Fruit fly (Drosophila melanogaster) ovary, adult (tissue): ENCODE measurements around the gene CG32299.

Experiments used
- CG17801 ChIP-seq: fragments of 200-800 bp; optimal IDR thresholded peaks from 2 replicates; lab custom pipeline; 2019; ENCODE audit warnings: missing biosample characterization, mild to moderate bottlenecking, missing genetic modification characterization, moderate library complexity; ENCODE audit not compliant: partially characterized antibody

The CG32299 gene

DNA sequence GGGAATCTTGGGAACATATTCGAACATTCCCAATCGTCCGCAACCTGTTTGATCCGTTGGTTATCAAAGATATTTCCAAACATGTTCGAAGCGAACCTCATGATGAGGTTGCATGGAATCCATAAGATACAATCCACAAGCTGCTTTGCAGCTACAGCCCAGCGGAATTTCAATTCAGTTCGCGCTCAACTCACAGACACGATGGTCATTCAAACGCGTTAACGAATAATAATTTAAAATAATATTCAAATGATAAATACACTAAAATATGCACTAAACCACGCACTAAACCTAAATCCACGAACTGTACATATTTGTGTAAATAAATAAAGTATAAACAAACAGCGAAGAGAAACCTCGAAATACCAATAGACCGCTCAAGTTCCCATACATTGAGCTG is 3.0 kb downstream of the CG32299 start:
- TF ChIP-seq CG17801 (GFP tag; lab: Kevin White, UChicago), result peak; percentile 36

DNA sequence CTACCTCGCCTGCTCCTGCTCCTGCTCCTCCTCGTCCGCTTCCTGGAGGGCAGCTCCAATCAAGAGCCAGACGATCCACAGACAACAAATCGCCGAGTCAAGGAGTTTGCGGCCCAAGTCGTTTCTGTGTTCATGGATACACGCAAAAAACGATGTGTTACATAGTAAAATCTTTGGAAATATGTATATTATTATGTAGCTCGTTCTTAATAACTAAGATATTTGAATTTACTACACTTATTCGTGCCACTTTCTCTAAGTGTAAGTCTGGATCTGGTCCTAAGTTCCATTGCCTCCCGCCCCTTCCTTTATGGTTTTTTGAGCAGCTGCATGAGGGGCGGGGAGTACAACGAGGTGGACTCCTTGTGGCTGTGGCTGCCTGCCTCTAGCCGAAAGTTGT is 4.4 kb downstream of the CG32299 start:
- no peak for TF ChIP-seq CG17801 (GFP tag; lab: Kevin White, UChicago)

DNA sequence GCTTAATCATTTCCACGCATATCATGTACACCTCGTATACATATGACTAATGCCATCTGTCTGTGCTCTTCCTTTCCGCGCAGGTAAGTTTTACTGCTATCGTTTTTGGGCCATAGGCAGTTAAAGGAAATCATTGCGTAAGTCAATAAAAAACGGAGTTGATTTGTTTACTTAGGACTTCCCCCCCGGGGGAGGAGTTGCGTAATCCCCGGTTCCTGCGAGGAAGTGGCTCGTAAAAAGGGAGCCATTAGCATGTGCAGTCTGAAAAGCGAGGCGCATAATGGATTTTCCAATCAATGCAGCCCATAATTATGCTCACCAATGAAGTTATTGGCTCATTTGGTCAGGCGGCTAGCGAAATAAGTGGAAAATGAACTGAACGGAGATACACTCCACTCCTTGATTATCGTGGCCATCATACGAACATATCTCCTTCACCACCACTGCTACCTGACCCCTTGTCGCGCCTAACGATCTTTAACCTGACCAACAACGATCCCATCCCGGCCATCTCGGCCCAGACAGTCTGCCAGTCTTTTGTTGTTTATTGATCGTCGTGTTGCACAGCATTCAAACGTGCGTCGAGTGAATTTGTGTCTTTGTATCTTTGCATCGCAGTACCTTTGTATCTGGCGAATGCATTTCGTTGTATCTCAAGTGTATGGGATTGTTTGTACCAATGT is 5.3 kb downstream of the CG32299 start:
- TF ChIP-seq CG17801 (GFP tag; lab: Kevin White, UChicago), result no peak

DNA sequence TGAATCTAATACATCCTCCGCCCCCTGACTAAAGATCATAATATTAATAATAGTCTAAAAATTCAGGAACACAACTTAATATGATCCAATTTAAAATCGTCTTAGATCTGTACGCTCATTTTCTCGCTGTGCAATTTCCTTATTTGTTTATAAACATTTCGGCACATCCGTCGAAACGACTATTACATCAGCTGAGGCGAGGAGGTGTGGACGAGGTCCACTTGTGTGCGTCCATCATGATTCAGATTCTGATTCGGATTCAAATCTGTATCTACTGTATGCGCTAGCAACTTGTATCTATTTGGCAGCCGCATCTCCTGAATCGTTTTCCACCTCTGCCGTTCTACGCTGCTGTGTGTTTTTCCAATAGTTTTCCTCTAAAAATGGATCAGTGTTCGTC is 11.3 kb downstream of the CG32299 start:
- TF ChIP-seq CG17801 (GFP tag; lab: Kevin White, UChicago), result no peak

DNA sequence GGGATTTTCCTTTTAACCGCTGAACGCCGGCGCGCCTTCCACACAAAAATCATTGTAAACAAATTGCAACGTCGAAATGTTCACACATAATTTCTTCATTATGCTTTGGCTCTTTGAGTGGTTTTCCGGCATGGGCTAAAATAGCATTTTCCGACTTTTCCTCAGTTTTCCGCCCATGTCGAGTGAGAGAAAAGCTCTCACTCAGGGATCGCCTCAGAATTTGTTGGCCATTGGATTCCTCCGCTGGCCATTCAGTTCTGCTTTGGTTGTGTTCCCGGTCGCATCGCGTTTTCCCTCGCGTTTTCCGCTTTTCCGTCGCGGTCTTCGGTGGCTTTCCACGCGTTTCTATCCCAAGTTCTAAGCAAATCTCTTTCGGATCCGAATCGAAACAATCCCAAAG is 12.2 kb downstream of the CG32299 start:
- TF ChIP-seq CG17801 (GFP tag; lab: Kevin White, UChicago), result no peak

DNA sequence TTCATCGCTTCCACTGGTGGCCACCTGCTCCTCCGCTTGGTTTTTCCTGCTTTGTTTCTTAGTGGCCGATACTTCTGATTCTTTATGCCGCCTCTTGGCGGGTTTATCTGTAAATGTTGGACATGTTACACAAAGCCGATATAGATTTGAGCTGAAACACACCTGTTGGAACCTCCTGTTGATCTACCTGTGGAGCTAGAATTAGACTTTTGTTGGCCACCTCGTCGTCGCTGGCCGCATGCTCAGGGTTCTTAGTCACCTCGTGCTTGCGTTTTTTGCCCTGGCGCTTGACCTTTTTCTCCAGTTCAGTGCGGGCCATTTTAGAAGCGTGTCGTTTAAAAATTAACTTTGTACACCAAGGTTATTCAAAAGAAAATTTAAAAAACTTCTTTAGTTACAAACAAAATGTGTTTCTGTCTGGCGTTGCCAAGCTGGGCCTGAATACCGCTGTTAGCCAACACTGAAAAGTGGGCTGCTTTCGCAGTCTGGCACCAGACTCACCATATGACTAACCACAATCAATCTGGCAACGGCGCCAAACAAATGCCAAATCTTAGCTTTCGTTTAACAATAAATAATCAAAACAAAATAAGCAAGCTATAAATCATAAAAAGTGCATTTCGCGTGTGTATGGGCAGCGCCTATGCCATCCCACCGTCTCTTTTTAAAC is 13.5 kb downstream of the CG32299 start, which contains the start of the genes CG15877 and Svil:
Gene CG15877, minus strand, starts transcription at position 443 of the 670 bp plus-strand sequence.
Gene Svil, plus strand, starts transcription at position 542 of the 670 bp plus-strand sequence.
- TF ChIP-seq CG17801 (GFP tag; lab: Kevin White, UChicago), result no peak

DNA sequence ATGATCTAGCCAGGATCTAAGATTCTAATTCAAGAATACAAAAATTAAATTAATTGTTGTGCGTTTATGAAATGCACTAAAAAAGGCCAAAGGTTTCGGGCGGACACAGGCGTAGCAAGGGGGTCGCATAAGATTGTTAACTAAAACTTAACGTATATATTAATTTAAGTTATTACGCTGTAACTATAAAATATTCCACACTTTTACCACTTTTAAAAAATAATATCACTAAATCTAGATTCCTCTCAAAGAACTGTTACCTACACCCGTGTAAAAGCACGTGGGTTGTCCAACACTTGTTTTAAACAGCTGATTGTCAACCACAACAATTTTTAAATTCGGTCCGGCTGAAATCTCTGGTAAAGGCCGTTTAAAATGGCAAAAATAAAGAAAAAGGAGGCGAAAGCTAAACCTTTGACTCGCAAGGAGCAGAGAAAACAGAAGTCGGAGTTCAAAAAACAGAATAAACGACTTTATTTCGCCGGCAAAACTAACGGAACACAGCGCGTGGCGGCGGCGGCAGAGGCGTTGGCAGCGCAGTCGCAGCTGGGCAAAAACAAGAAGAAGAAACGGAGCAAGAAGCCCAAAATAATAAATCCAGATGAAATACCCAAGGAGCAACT is 17.3 kb downstream of the CG32299 start, which contains the start of the genes mRpL23 and CG9004:
Gene mRpL23, minus strand, starts transcription at position 284 of the 623 bp plus-strand sequence.
Gene CG9004, plus strand, starts transcription at position 308 of the 623 bp plus-strand sequence.
- TF ChIP-seq CG17801 (GFP tag; lab: Kevin White, UChicago), result peak; percentile 98

DNA sequence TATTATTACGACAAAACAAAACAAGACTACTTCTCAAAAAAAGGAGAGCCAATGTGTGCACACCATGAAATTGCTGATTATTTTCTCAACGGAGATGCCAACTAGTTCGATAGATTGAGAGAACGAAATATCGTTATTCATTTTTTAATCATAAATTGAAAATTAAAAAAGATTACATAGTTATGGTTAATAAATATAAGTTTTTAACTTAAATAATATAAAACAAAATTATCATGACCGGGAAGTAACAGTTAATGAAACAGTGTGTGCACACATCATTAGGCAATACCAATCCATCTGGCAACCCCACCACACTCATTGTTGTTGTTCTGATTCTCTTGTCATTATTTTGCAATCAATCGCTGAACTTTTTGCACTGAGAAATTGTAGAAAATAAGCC is 18.9 kb downstream of the CG32299 start, which contains the start of the genes CG1317 and CG8993:
Gene CG1317, minus strand, starts transcription at position 58 of the 400 bp plus-strand sequence.
Gene CG8993, plus strand, starts transcription at position 318 of the 400 bp plus-strand sequence.
- peak; percentile 47 for TF ChIP-seq CG17801 (GFP tag; lab: Kevin White, UChicago)

DNA sequence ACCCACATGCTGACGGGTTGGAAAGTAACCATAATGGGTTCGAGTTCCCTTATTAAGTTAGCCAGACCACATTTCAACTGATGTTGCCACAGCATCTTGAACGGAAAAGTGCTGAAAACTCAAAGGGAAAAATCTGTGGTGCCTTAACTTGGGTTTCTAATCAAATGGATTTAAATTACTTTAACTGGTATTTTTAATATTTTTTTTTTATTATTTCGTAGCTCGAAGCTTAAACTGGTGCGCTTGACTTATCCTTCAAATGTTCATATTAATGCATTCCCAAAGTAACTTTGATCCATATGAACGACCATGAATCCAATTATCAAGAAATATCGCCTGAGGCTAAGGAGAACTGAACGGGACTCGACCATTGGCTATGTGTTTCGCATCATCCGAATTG is 30.5 kb downstream of the CG32299 start, which contains the start of gene CG13801:
Gene CG13801, plus strand, starts transcription at position 301 of the 400 bp plus-strand sequence.
- no peak for TF ChIP-seq CG17801 (GFP tag; lab: Kevin White, UChicago)
